Worm (Caenorhabditis elegans) whole organism, late embryonic: ENCODE results near the gene ZC506.1.
A peak's percentile ranks its signal among the peaks of the same experiment; 100 is the strongest.

ENCODE experiments used
- F13H6.1 ChIP-seq: sonication (generic microtip); optimal IDR thresholded peaks from 2 replicates; lab custom pipeline; 2016; ENCODE audit warnings: missing genetic modification characterization, missing compliant biosample characterization
- ceh-18 ChIP-seq: sonication (generic microtip); optimal IDR thresholded peaks from 2 replicates; lab custom pipeline; 2016; ENCODE audit warnings: missing genetic modification characterization, missing compliant biosample characterization
- ceh-30 ChIP-seq: fragments of 150-350 bp; optimal IDR thresholded peaks from 2 replicates; lab custom pipeline; 2014; ENCODE audit warnings: missing biosample characterization, missing genetic modification characterization
- ets-4 ChIP-seq: sonication (generic microtip); optimal IDR thresholded peaks from 2 replicates; lab custom pipeline; 2016; ENCODE audit warnings: missing genetic modification characterization, missing compliant biosample characterization
- hlh-8 ChIP-seq: sonication (generic microtip); optimal IDR thresholded peaks from 2 replicates; lab custom pipeline; 2016; ENCODE audit warnings: missing genotype, missing genetic modification characterization, missing compliant biosample characterization
- madf-2 ChIP-seq: sonication (generic microtip); optimal IDR thresholded peaks from 2 replicates; lab custom pipeline; 2017; ENCODE audit warnings: missing genetic modification characterization, missing compliant biosample characterization
- nfya-1 ChIP-seq: sonication (generic microtip); optimal IDR thresholded peaks from 2 replicates; lab custom pipeline; 2017; ENCODE audit warnings: missing genetic modification characterization, mild to moderate bottlenecking, missing compliant biosample characterization, antibody characterized with exemption, moderate library complexity
- nhr-11 ChIP-seq: fragments of 150-350 bp; optimal IDR thresholded peaks from 2 replicates; lab custom pipeline; 2014; ENCODE audit warnings: missing biosample characterization, missing genetic modification characterization
- nhr-232 ChIP-seq: sonication (generic microtip); optimal IDR thresholded peaks from 2 replicates; lab custom pipeline; 2016; ENCODE audit warnings: missing genetic modification characterization, missing compliant biosample characterization
- pha-2 ChIP-seq: sonication (generic microtip); optimal IDR thresholded peaks from 2 replicates; lab custom pipeline; 2017; ENCODE audit warnings: mild to moderate bottlenecking, missing genetic modification characterization, missing compliant biosample characterization
- pha-4 ChIP-seq: fragments of 150-350 bp; optimal IDR thresholded peaks from 2 replicates; lab custom pipeline; 2018; ENCODE audit warnings: missing biosample characterization, missing genetic modification reagents, missing genetic modification characterization
- pqm-1 ChIP-seq: sonication (generic microtip); optimal IDR thresholded peaks from 2 replicates; lab custom pipeline; 2016; ENCODE audit warnings: missing genetic modification characterization, missing compliant biosample characterization
- unc-86 ChIP-seq: sonication (generic microtip); optimal IDR thresholded peaks from 2 replicates; lab custom pipeline; 2016; ENCODE audit warnings: missing genetic modification characterization, missing compliant biosample characterization

DNA sequence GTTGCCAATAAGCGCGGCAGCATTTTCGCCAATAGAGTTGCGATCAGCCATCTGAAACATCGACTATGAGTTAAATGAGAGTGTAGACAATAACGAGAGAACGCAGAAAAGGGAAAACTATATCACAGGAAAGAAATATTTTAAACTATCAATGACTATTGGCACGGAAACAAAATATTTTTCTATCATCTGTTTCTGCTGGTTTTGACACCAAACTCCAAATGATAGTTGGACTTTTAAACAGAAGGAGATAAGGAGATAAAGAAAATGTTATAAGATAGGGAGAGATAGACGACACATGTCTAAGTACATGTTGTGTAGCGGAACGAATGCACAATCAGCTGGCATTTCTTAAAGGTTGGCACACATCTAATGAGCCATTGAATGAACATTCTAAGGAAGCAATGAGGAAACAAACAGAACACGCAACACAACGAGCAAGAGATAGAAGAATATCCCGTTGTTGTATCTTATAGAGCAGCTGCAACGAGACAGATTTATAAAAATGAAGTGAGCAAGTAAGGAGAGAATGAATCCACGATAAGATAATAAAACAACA, 4.2 kb upstream of the ZC506.1 start, which contains the start of gene cysl-1:
- TF ChIP-seq pqm-1 (tag; lab: Kevin White, UChicago) = no peak
- no peak for TF ChIP-seq madf-2
- no peak for TF ChIP-seq ceh-30
- no peak for TF ChIP-seq nhr-11 (tag; lab: Kevin White, UChicago)
- TF ChIP-seq pha-4 (tag; lab: Kevin White, UChicago) = no peak
- TF ChIP-seq ceh-18 (tag; lab: Kevin White, UChicago) = no peak
- TF ChIP-seq unc-86 (tag; lab: Kevin White, UChicago) = no peak
- no peak for TF ChIP-seq nhr-232 (tag; lab: Kevin White, UChicago)
- TF ChIP-seq F13H6.1 (tag; lab: Kevin White, UChicago) = no peak
- no peak for TF ChIP-seq hlh-8 (tag; lab: Kevin White, UChicago)
- TF ChIP-seq ets-4 (tag; lab: Kevin White, UChicago) = no peak
- TF ChIP-seq nfya-1 = peak; percentile 9
- TF ChIP-seq pha-2 = no peak
